Comparison of ENCODE assay signal across 3 fruit fly cellular contexts in the genomic region with DNA sequence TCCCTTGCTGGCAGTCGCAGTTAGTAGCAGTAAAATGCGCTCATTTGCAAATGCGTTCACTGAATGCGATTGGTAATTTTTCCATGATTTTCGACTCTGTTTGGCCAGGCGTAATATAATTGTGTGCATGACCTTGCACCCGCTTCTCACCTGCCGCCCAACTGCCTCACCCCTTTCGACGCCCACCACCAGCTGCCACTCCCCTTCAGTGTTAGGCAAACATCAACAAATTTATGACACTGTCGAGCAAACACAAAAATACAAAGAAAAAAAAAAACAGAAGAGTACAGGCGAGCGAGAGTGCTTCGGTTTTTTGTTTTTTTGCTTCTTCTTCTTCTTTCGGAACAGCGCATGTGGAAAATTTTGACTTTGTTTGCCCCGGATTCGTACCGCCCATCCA.
TF ChIP-seq lines count a peak whose summit lies in the region.

No protein-coding gene starts in this region.

- TF ChIP-seq CTCF in whole organism, embryonic (GFP tag; optimal IDR thresholded peaks at IDR 0.05; lab: Kevin White, UChicago) = no peak

TF ChIP-seq in whole organism, embryonic, 481 proteins besides CTCF, POLR2A, EP300 and RAD21:
- TF ChIP-seq sens (GFP tag; lab: Kevin White, UChicago) (peak; percentile 44), CG14441 (GFP tag; IDR thresholded peaks at IDR 0.05; lab: Robert Waterston, UW) (no peak), dysf (GFP tag; IDR thresholded peaks at IDR 0.05; lab: Robert Waterston, UW) (no peak), CG17385 (GFP tag; optimal IDR thresholded peaks at IDR 0.05; lab: Kevin White, UChicago) (peak; percentile 31), ATbp (GFP tag; optimal IDR thresholded peaks at IDR 0.05; lab: Kevin White, UChicago) (peak; percentile 36), chinmo (GFP tag; IDR thresholded peaks at IDR 0.05; lab: Robert Waterston, UW; ENCODE audit: partially characterized antibody) (0 out of 4 replicates have a peak, but pooled peaks have one; percentile 9), Asciz (GFP tag; optimal IDR thresholded peaks at IDR 0.05; lab: Kevin White, UChicago) (peak; percentile 1), lab (GFP tag; optimal IDR thresholded peaks at IDR 0.05; lab: Kevin White, UChicago) (peak; percentile 13), Med (GFP tag; lab: Kevin White, UChicago) (peak; percentile 44), crol (GFP tag; IDR thresholded peaks at IDR 0.05; lab: Robert Waterston, UW) (0 out of 2 replicates have a peak, but pooled peaks have one; percentile 52), CG1603 (tag; optimal IDR thresholded peaks at IDR 0.05; lab: Kevin White, UChicago) (no peak), sqz (GFP tag; optimal IDR thresholded peaks at IDR 0.05; lab: Kevin White, UChicago) (peak; percentile 20)

TF ChIP-seq in whole organism, prepupa, 60 proteins besides CTCF, POLR2A, EP300 and RAD21:
- no peak for TF ChIP-seq Gug (GFP tag; IDR thresholded peaks at IDR 0.05; lab: Robert Waterston, UW)
- TF ChIP-seq fkh (GFP tag; optimal IDR thresholded peaks at IDR 0.05; lab: Kevin White, UChicago) = peak; percentile 66
- no peak for TF ChIP-seq topi (GFP tag; optimal IDR thresholded peaks at IDR 0.05; lab: Kevin White, UChicago)
- no peak for TF ChIP-seq CG3919 (GFP tag; optimal IDR thresholded peaks at IDR 0.05; lab: Kevin White, UChicago)
- no peak for TF ChIP-seq salr (GFP tag; optimal IDR thresholded peaks at IDR 0.05; lab: Kevin White, UChicago)
TF ChIP-seq in whole organism, prepupa: peak in this region for 1.

TF ChIP-seq in whole organism, wandering third instar larva, 38 proteins besides CTCF, POLR2A, EP300 and RAD21:
- TF ChIP-seq Dfd (GFP tag; optimal IDR thresholded peaks at IDR 0.05; lab: Kevin White, UChicago) = peak; percentile 63
- TF ChIP-seq Hr83 (GFP tag; optimal IDR thresholded peaks at IDR 0.05; lab: Kevin White, UChicago; ENCODE audit: poor library complexity, severe bottlenecking) = peak; percentile 33
- peak; percentile 19 for TF ChIP-seq jim (GFP tag; optimal IDR thresholded peaks at IDR 0.05; lab: Kevin White, UChicago)
- TF ChIP-seq pan (optimal IDR thresholded peaks at IDR 0.05; lab: Kevin White, UChicago) = no peak
- TF ChIP-seq dmrt93B (GFP tag; optimal IDR thresholded peaks at IDR 0.05; lab: Kevin White, UChicago) = no peak
- TF ChIP-seq fru (GFP tag; optimal IDR thresholded peaks at IDR 0.05; lab: Kevin White, UChicago) = no peak
TF ChIP-seq in whole organism, wandering third instar larva: peak in this region for 3.
